Worm (Caenorhabditis elegans) whole organism, late embryonic: ENCODE measurements around the gene F09G2.1.

Source experiments
- F13H6.1 ChIP-seq: sonication (generic microtip); optimal IDR thresholded peaks from 2 replicates; lab custom pipeline; 2016; ENCODE audit warnings: missing genetic modification characterization, missing compliant biosample characterization
- K02D7.2 ChIP-seq: sonication (generic microtip); optimal IDR thresholded peaks from 2 replicates; lab custom pipeline; 2017; ENCODE audit warnings: mild to moderate bottlenecking, missing genetic modification characterization, missing compliant biosample characterization
- ama-1 ChIP-seq: fragments of 150-350 bp; optimal IDR thresholded peaks from 2 replicates; lab custom pipeline; 2014
- fax-1 ChIP-seq: sonication (generic microtip); optimal IDR thresholded peaks from 2 replicates; lab custom pipeline; 2016; ENCODE audit warnings: missing genotype, missing genetic modification characterization, missing compliant biosample characterization
- hlh-30 ChIP-seq: sonication (generic microtip); optimal IDR thresholded peaks from 2 replicates; lab custom pipeline; 2017; ENCODE audit warnings: antibody characterized with exemption, missing genetic modification characterization, missing compliant biosample characterization; ENCODE audit not compliant: insufficient read depth
- nfya-1 ChIP-seq: sonication (generic microtip); optimal IDR thresholded peaks from 2 replicates; lab custom pipeline; 2017; ENCODE audit warnings: missing genetic modification characterization, mild to moderate bottlenecking, missing compliant biosample characterization, antibody characterized with exemption, moderate library complexity
- nhr-11 ChIP-seq: fragments of 150-350 bp; optimal IDR thresholded peaks from 2 replicates; lab custom pipeline; 2014; ENCODE audit warnings: missing biosample characterization, missing genetic modification characterization
- nhr-232 ChIP-seq: sonication (generic microtip); optimal IDR thresholded peaks from 2 replicates; lab custom pipeline; 2016; ENCODE audit warnings: missing genetic modification characterization, missing compliant biosample characterization
- ref-2 ChIP-seq: sonication (generic microtip); optimal IDR thresholded peaks from 2 replicates; lab custom pipeline; 2016; ENCODE audit warnings: missing genetic modification characterization, missing compliant biosample characterization
- syd-9 ChIP-seq: sonication (generic microtip); optimal IDR thresholded peaks from 2 replicates; lab custom pipeline; 2016; ENCODE audit warnings: mild to moderate bottlenecking, missing genetic modification characterization, moderate library complexity, missing compliant biosample characterization
- tbx-2 ChIP-seq: sonication (generic microtip); optimal IDR thresholded peaks from 2 replicates; lab custom pipeline; 2016; ENCODE audit warnings: missing genetic modification characterization, missing compliant biosample characterization

ce11 chrV:7224353-7224752 lies 24.3 kb downstream of the F09G2.1 start:
- TF ChIP-seq syd-9 (no peak), nhr-11 (tag; lab: Kevin White, UChicago) (no peak), hlh-30 (tag; lab: Kevin White, UChicago) (no peak), F13H6.1 (no peak), ama-1 (lab: Kevin White, UChicago) (no peak), fax-1 (no peak), ref-2 (no peak), K02D7.2 (tag; lab: Kevin White, UChicago) (no peak), tbx-2 (no peak), nfya-1 (tag; lab: Kevin White, UChicago) (no peak), nhr-232 (no peak)
